Fruit fly (Drosophila melanogaster): ENCODE data around the gene mthl14.

The mthl14 gene

dm6 chr3L:223019-223902 is 24.0 kb upstream of the mthl14 start, which contains the start of the genes pyx and CG33229:
Gene pyx, minus strand, starts transcription at chr3L:223069.
Gene CG33229, plus strand, starts transcription at chr3L:223852.
- TF ChIP-seq psq (optimal IDR thresholded peaks at IDR 0.05): no peak
- no peak for TF ChIP-seq Sin3A (optimal IDR thresholded peaks at IDR 0.05)
- no peak for TF ChIP-seq ttk (optimal IDR thresholded peaks at IDR 0.05)
- no peak for TF ChIP-seq insv (optimal IDR thresholded peaks at IDR 0.05)
- TF ChIP-seq h (optimal IDR thresholded peaks at IDR 0.05): no peak
- no peak for TF ChIP-seq Myc (optimal IDR thresholded peaks at IDR 0.05)

- TF ChIP-seq insv (optimal IDR thresholded peaks at IDR 0.05) (no peak), Sin3A (optimal IDR thresholded peaks at IDR 0.05) (no peak), psq (optimal IDR thresholded peaks at IDR 0.05) (no peak), h (optimal IDR thresholded peaks at IDR 0.05) (no peak), Myc (optimal IDR thresholded peaks at IDR 0.05) (no peak), ttk (optimal IDR thresholded peaks at IDR 0.05) (no peak)
Measured at dm6 chr3L:224004-224951, 23.0 kb upstream of the mthl14 start.

- TF ChIP-seq ttk (optimal IDR thresholded peaks at IDR 0.05) (no peak), psq (optimal IDR thresholded peaks at IDR 0.05) (no peak), insv (optimal IDR thresholded peaks at IDR 0.05) (no peak), h (optimal IDR thresholded peaks at IDR 0.05) (no peak), Myc (optimal IDR thresholded peaks at IDR 0.05) (no peak), Sin3A (optimal IDR thresholded peaks at IDR 0.05) (no peak)
Measured at dm6 chr3L:225120-225519, 22.2 kb upstream of the mthl14 start.

dm6 chr3L:231504-231903 is 15.8 kb upstream of the mthl14 start, which contains the start of gene CG42846:
Gene CG42846, minus strand, starts transcription at chr3L:231604.
- TF ChIP-seq Myc (optimal IDR thresholded peaks at IDR 0.05) (no peak), psq (optimal IDR thresholded peaks at IDR 0.05) (no peak), Sin3A (optimal IDR thresholded peaks at IDR 0.05) (no peak), ttk (optimal IDR thresholded peaks at IDR 0.05) (no peak), insv (optimal IDR thresholded peaks at IDR 0.05) (no peak), h (optimal IDR thresholded peaks at IDR 0.05) (no peak)

dm6 chr3L:232267-232666 is 15.0 kb upstream of the mthl14 start, which contains the start of gene CG34454:
Gene CG34454, minus strand, starts transcription at chr3L:232350.
- TF ChIP-seq ttk (optimal IDR thresholded peaks at IDR 0.05) (no peak), Sin3A (optimal IDR thresholded peaks at IDR 0.05) (no peak), h (optimal IDR thresholded peaks at IDR 0.05) (no peak), psq (optimal IDR thresholded peaks at IDR 0.05) (no peak), Myc (optimal IDR thresholded peaks at IDR 0.05) (no peak), insv (optimal IDR thresholded peaks at IDR 0.05) (no peak)

dm6 chr3L:233251-233650 is 14.0 kb upstream of the mthl14 start, which contains the start of gene CG34453:
Gene CG34453, minus strand, starts transcription at chr3L:233351.
- TF ChIP-seq h (optimal IDR thresholded peaks at IDR 0.05) (no peak), Sin3A (optimal IDR thresholded peaks at IDR 0.05) (no peak), ttk (optimal IDR thresholded peaks at IDR 0.05) (no peak), psq (optimal IDR thresholded peaks at IDR 0.05) (no peak), insv (optimal IDR thresholded peaks at IDR 0.05) (no peak), Myc (optimal IDR thresholded peaks at IDR 0.05) (no peak)

- TF ChIP-seq insv (optimal IDR thresholded peaks at IDR 0.05) (no peak), psq (optimal IDR thresholded peaks at IDR 0.05) (no peak), h (optimal IDR thresholded peaks at IDR 0.05) (no peak), ttk (optimal IDR thresholded peaks at IDR 0.05) (no peak), Myc (optimal IDR thresholded peaks at IDR 0.05) (no peak)
Measured at dm6 chr3L:234337-234736, 13.0 kb upstream of the mthl14 start.

- TF ChIP-seq h (optimal IDR thresholded peaks at IDR 0.05): no peak
- no peak for TF ChIP-seq insv (optimal IDR thresholded peaks at IDR 0.05)
- TF ChIP-seq ttk (optimal IDR thresholded peaks at IDR 0.05): no peak
- TF ChIP-seq Myc (optimal IDR thresholded peaks at IDR 0.05): no peak
- no peak for TF ChIP-seq Sin3A (optimal IDR thresholded peaks at IDR 0.05)
- TF ChIP-seq psq (optimal IDR thresholded peaks at IDR 0.05): no peak
Measured at dm6 chr3L:246644-247199, 569 bp upstream of the mthl14 start.

- TF ChIP-seq ttk (optimal IDR thresholded peaks at IDR 0.05) (no peak), h (optimal IDR thresholded peaks at IDR 0.05) (no peak), Sin3A (optimal IDR thresholded peaks at IDR 0.05) (no peak), Myc (optimal IDR thresholded peaks at IDR 0.05) (no peak), insv (optimal IDR thresholded peaks at IDR 0.05) (no peak), psq (optimal IDR thresholded peaks at IDR 0.05) (no peak)
Measured at dm6 chr3L:248226-248758, 1.0 kb downstream of the mthl14 start.

dm6 chr3L:257618-258475 is 10.6 kb downstream of the mthl14 start, which contains the start of the genes DIP2 and wac:
Gene DIP2, minus strand, starts transcription at chr3L:257954.
Gene wac, plus strand, starts transcription at chr3L:258176.
- TF ChIP-seq Myc (optimal IDR thresholded peaks at IDR 0.05): no peak
- TF ChIP-seq Sin3A (optimal IDR thresholded peaks at IDR 0.05): no peak
- no peak for TF ChIP-seq psq (optimal IDR thresholded peaks at IDR 0.05)
- no peak for TF ChIP-seq h (optimal IDR thresholded peaks at IDR 0.05)
- no peak for TF ChIP-seq insv (optimal IDR thresholded peaks at IDR 0.05)
- TF ChIP-seq ttk (optimal IDR thresholded peaks at IDR 0.05): no peak
